Fruit fly (Drosophila melanogaster) whole organism, embryonic: ENCODE measurements around the gene CG43845.

ENCODE experiments used
- Ada2b ChIP-seq: fragments of 200-800 bp; sonication (Bioruptor generic); IDR thresholded peaks from 2 replicates; pipeline ENCODE4 v1.3.6; 2022; ENCODE audit warnings: missing biosample characterization, missing genetic modification characterization
- Aef1 ChIP-seq: fragments of 200-800 bp; sonication (Bioruptor generic); IDR thresholded peaks from 3 replicates; pipeline ENCODE4 v1.3.6; 2022; ENCODE audit warnings: missing biosample characterization, missing genetic modification characterization
- Asciz ChIP-seq: fragments of 200-800 bp; sonication (Bioruptor generic); optimal IDR thresholded peaks from 2 replicates; lab custom pipeline; 2017; ENCODE audit warnings: missing biosample characterization, mild to moderate bottlenecking, missing genetic modification characterization, missing genetic modification reagents
- Atf3 ChIP-seq: fragments of 200-800 bp; sonication (Bioruptor generic); optimal IDR thresholded peaks from 3 replicates; lab custom pipeline; 2016; ENCODE audit warnings: missing biosample characterization, missing genetic modification characterization
- CG1024 ChIP-seq: fragments of 200-800 bp; sonication (Bioruptor generic); IDR thresholded peaks from 2 replicates; pipeline ENCODE4 v1.3.6; 2022; ENCODE audit warnings: missing biosample characterization, missing genetic modification characterization
- CG10462 ChIP-seq: fragments of 200-800 bp; sonication (Bioruptor generic); optimal IDR thresholded peaks from 2 replicates; lab custom pipeline; 2016; ENCODE audit warnings: missing biosample characterization, missing genetic modification characterization
- CG11504 ChIP-seq: fragments of 200-800 bp; sonication (Bioruptor generic); optimal IDR thresholded peaks from 3 replicates; lab custom pipeline; 2019; ENCODE audit warnings: missing biosample characterization, mild to moderate bottlenecking, missing genetic modification characterization, moderate library complexity
- CG15073 ChIP-seq: fragments of 200-800 bp; sonication (Bioruptor generic); optimal IDR thresholded peaks from 2 replicates; lab custom pipeline; 2016; ENCODE audit warnings: missing biosample characterization, missing genetic modification characterization
- CG15479 ChIP-seq: fragments of 200-800 bp; sonication (Bioruptor generic); optimal IDR thresholded peaks from 3 replicates; lab custom pipeline; 2019; ENCODE audit warnings: missing biosample characterization, mild to moderate bottlenecking, missing genetic modification characterization, moderate library complexity
- CG17802 ChIP-seq: fragments of 200-800 bp; sonication (Bioruptor generic); optimal IDR thresholded peaks from 2 replicates; lab custom pipeline; 2018; ENCODE audit warnings: missing biosample characterization, mild to moderate bottlenecking, missing genetic modification characterization, moderate library complexity
- CG2199 ChIP-seq: fragments of 200-800 bp; sonication (Bioruptor generic); IDR thresholded peaks from 3 replicates; pipeline ENCODE4 v1.3.6; 2022; ENCODE audit warnings: missing biosample characterization, missing genetic modification characterization
- CG32767 ChIP-seq: fragments of 200-800 bp; sonication (Bioruptor generic); IDR thresholded peaks from 2 replicates; pipeline ENCODE4 v1.3.6; 2022; ENCODE audit warnings: missing biosample characterization, missing genetic modification characterization
- CG33557 ChIP-seq: fragments of 200-800 bp; sonication (Bioruptor generic); optimal IDR thresholded peaks from 2 replicates; lab custom pipeline; 2019; ENCODE audit warnings: missing biosample characterization, mild to moderate bottlenecking, missing genetic modification characterization, moderate library complexity
- CG4282 ChIP-seq: fragments of 200-800 bp; sonication (Bioruptor generic); optimal IDR thresholded peaks from 2 replicates; lab custom pipeline; 2016; ENCODE audit warnings: missing biosample characterization, missing genetic modification characterization
- CG4730 ChIP-seq: fragments of 200-800 bp; sonication (Bioruptor generic); IDR thresholded peaks from 2 replicates; pipeline ENCODE4 v1.3.6; 2022; ENCODE audit warnings: missing biosample characterization, missing genetic modification characterization
- CG4820 ChIP-seq: fragments of 200-800 bp; sonication (Bioruptor generic); optimal IDR thresholded peaks from 3 replicates; lab custom pipeline; 2016; ENCODE audit warnings: missing biosample characterization, missing genetic modification characterization
- CG5245 ChIP-seq: fragments of 200-800 bp; sonication (Bioruptor generic); optimal IDR thresholded peaks from 3 replicates; lab custom pipeline; 2016; ENCODE audit warnings: missing biosample characterization, missing genetic modification characterization
- CG7963 ChIP-seq: fragments of 200-800 bp; sonication (Bioruptor generic); IDR thresholded peaks from 3 replicates; pipeline ENCODE4 v1.3.6; 2022; ENCODE audit warnings: missing biosample characterization, missing genetic modification characterization; ENCODE audit not compliant: partially characterized antibody
- CG9215 ChIP-seq: fragments of 200-800 bp; sonication (Bioruptor generic); IDR thresholded peaks from 2 replicates; pipeline ENCODE4 v1.3.6; 2022; ENCODE audit warnings: missing biosample characterization, missing genetic modification characterization
- CG9609 ChIP-seq: fragments of 200-800 bp; sonication (Bioruptor generic); optimal IDR thresholded peaks from 3 replicates; lab custom pipeline; 2016; ENCODE audit warnings: missing biosample characterization, missing genetic modification characterization
- CG9932 ChIP-seq: fragments of 200-800 bp; sonication (Bioruptor generic); IDR thresholded peaks from 2 replicates; pipeline ENCODE4 v1.3.6; 2022; ENCODE audit warnings: missing biosample characterization, missing genetic modification characterization
- Chrac-16 ChIP-seq: fragments of 200-800 bp; sonication (Bioruptor generic); optimal IDR thresholded peaks from 3 replicates; lab custom pipeline; 2016; ENCODE audit warnings: missing biosample characterization, missing genetic modification characterization
- D19B ChIP-seq: fragments of 200-800 bp; sonication (Bioruptor generic); optimal IDR thresholded peaks from 2 replicates; lab custom pipeline; 2017; ENCODE audit warnings: missing biosample characterization, mild to moderate bottlenecking, missing genetic modification characterization
- Dip2 ChIP-seq: fragments of 200-800 bp; sonication (Bioruptor generic); IDR thresholded peaks from 2 replicates; pipeline ENCODE4 v1.3.6; 2022; ENCODE audit warnings: missing biosample characterization, missing genetic modification characterization
- Doc3 ChIP-seq: fragments of 200-800 bp; sonication (Bioruptor generic); IDR thresholded peaks from 3 replicates; pipeline ENCODE4 v1.3.6; 2022; ENCODE audit warnings: missing biosample characterization, missing genetic modification characterization; ENCODE audit not compliant: partially characterized antibody
- Drgx ChIP-seq: fragments of 200-800 bp; sonication (Bioruptor generic); IDR thresholded peaks from 2 replicates; pipeline ENCODE4 v1.3.6; 2022; ENCODE audit warnings: missing biosample characterization, missing genetic modification characterization
- Fer2 ChIP-seq: fragments of 200-800 bp; sonication (Bioruptor generic); optimal IDR thresholded peaks from 2 replicates; lab custom pipeline; 2018; ENCODE audit warnings: missing biosample characterization, mild to moderate bottlenecking, missing genetic modification characterization, moderate library complexity
- H2.0 ChIP-seq: fragments of 200-800 bp; sonication (Bioruptor generic); IDR thresholded peaks from 2 replicates; pipeline ENCODE4 v1.3.6; 2022; ENCODE audit warnings: missing biosample characterization, missing genetic modification characterization
- Med ChIP-seq: fragments of 200-800 bp; sonication (Bioruptor generic); peaks from one replicate; lab custom pipeline; 2016; ENCODE audit warnings: missing biosample characterization, missing genetic modification characterization, mild to moderate bottlenecking, inconsistent platforms, moderate library complexity
- NC2β ChIP-seq: fragments of 200-800 bp; sonication (Bioruptor generic); optimal IDR thresholded peaks from 2 replicates; lab custom pipeline; 2016; ENCODE audit warnings: missing biosample characterization, missing genetic modification characterization
- NfI ChIP-seq: fragments of 200-800 bp; sonication (Bioruptor generic); optimal IDR thresholded peaks from 3 replicates; lab custom pipeline; 2018; ENCODE audit warnings: missing biosample characterization, mild to moderate bottlenecking, missing genetic modification characterization, moderate library complexity
- Oaz ChIP-seq: fragments of 200-800 bp; sonication (Bioruptor generic); IDR thresholded peaks from 2 replicates; pipeline ENCODE4 v1.3.6; 2022; ENCODE audit warnings: missing biosample characterization, missing genetic modification characterization
- Oli ChIP-seq: fragments of 200-800 bp; sonication (Bioruptor generic); optimal IDR thresholded peaks from 2 replicates; lab custom pipeline; 2018; ENCODE audit warnings: missing biosample characterization, mild to moderate bottlenecking, missing genetic modification characterization, moderate library complexity
- Six4 ChIP-seq: fragments of 200-800 bp; sonication (Bioruptor generic); optimal IDR thresholded peaks from 2 replicates; lab custom pipeline; 2016; ENCODE audit warnings: missing biosample characterization, missing genetic modification characterization
- Sry-β ChIP-seq: fragments of 200-800 bp; sonication (Bioruptor generic); optimal IDR thresholded peaks from 2 replicates; lab custom pipeline; 2018; ENCODE audit warnings: missing biosample characterization, mild to moderate bottlenecking, missing genetic modification characterization, moderate library complexity
- ab ChIP-seq: fragments of 200-800 bp; sonication (Bioruptor generic); optimal IDR thresholded peaks from 2 replicates; lab custom pipeline; 2016; ENCODE audit warnings: missing biosample characterization, missing genetic modification characterization
- br ChIP-seq: fragments of >200 bp; optimal IDR thresholded peaks from 2 replicates; lab custom pipeline; 2017
- chinmo ChIP-seq: fragments of 200-800 bp; sonication (Bioruptor generic); IDR thresholded peaks from 4 replicates; pipeline ENCODE4 v1.3.6; 2022; ENCODE audit warnings: missing biosample characterization, missing genetic modification characterization; ENCODE audit not compliant: partially characterized antibody
- crc ChIP-seq: fragments of 200-800 bp; sonication (Bioruptor generic); optimal IDR thresholded peaks from 2 replicates; lab custom pipeline; 2016; ENCODE audit warnings: missing biosample characterization, missing genetic modification characterization
- dan ChIP-seq: fragments of 200-800 bp; sonication (Bioruptor generic); IDR thresholded peaks from 2 replicates; pipeline ENCODE4 v1.3.6; 2022; ENCODE audit warnings: missing biosample characterization, missing genetic modification characterization
- gsb ChIP-seq: fragments of 200-800 bp; sonication (Bioruptor generic); IDR thresholded peaks from 2 replicates; pipeline ENCODE4 v1.3.6; 2022; ENCODE audit warnings: missing biosample characterization, missing genetic modification characterization
- insv ChIP-seq, 2 experiments: fragments of 200-800 bp; sonication (Bioruptor generic); optimal IDR thresholded peaks; 3 replicates each; lab custom pipeline; 2016 to 2018; ENCODE audit warnings: missing biosample characterization in 2 of 2, missing genetic modification characterization in 2 of 2
- psq ChIP-seq: fragments of 200-800 bp; sonication (Bioruptor generic); optimal IDR thresholded peaks from 2 replicates; lab custom pipeline; 2017; ENCODE audit warnings: missing biosample characterization, missing genetic modification characterization
- sima ChIP-seq: fragments of 200-800 bp; sonication (Bioruptor generic); optimal IDR thresholded peaks from 2 replicates; lab custom pipeline; 2016; ENCODE audit warnings: missing biosample characterization, missing genetic modification characterization
- slbo ChIP-seq: fragments of 200-800 bp; sonication (Bioruptor generic); IDR thresholded peaks from 2 replicates; pipeline ENCODE4 v1.3.6; 2022; ENCODE audit warnings: missing biosample characterization, missing genetic modification characterization
- slp2 ChIP-seq: fragments of 200-800 bp; sonication (Bioruptor generic); optimal IDR thresholded peaks from 2 replicates; lab custom pipeline; 2016; ENCODE audit warnings: missing biosample characterization, missing genetic modification characterization
- tin ChIP-seq: fragments of 200-800 bp; sonication (Bioruptor generic); optimal IDR thresholded peaks from 3 replicates; lab custom pipeline; 2016; ENCODE audit warnings: missing biosample characterization, missing genetic modification characterization
- ttk ChIP-seq: fragments of 200-800 bp; sonication (Bioruptor generic); IDR thresholded peaks from 2 replicates; pipeline ENCODE4 v2.1.2; 2022; ENCODE audit warnings: missing biosample characterization, missing genetic modification characterization
- tup ChIP-seq: fragments of 200-800 bp; sonication (Bioruptor generic); optimal IDR thresholded peaks from 2 replicates; lab custom pipeline; 2016; ENCODE audit warnings: missing biosample characterization, mild to moderate bottlenecking, missing genetic modification characterization, moderate library complexity
- unc-4 ChIP-seq: fragments of 200-800 bp; sonication (Bioruptor generic); IDR thresholded peaks from 2 replicates; pipeline ENCODE4 v1.3.6; 2022; ENCODE audit warnings: missing biosample characterization, missing genetic modification characterization; ENCODE audit not compliant: partially characterized antibody
- wdn ChIP-seq: fragments of 200-800 bp; sonication (Bioruptor generic); IDR thresholded peaks from 2 replicates; pipeline ENCODE4 v1.3.6; 2022; ENCODE audit warnings: missing biosample characterization, missing genetic modification characterization

Gene CG43845

dm6 chr3R:5547464-5547943 is 24.6 kb upstream of the CG43845 start, which contains the start of gene CG2519 (continued):
- no peak for TF ChIP-seq CG33557 (GFP tag; lab: Kevin White, UChicago)
- no peak for TF ChIP-seq psq (GFP tag; lab: Kevin White, UChicago)
- TF ChIP-seq CG11504 (tag; lab: Kevin White, UChicago), result no peak
- TF ChIP-seq Fer2, result peak; percentile 27
- TF ChIP-seq CG17802, result no peak
- TF ChIP-seq Asciz (GFP tag; lab: Kevin White, UChicago), result no peak
- no peak for TF ChIP-seq NC2β (GFP tag; lab: Kevin White, UChicago)
- no peak for TF ChIP-seq br (lab: Kevin White, UChicago)
- TF ChIP-seq Ada2b, result peak; percentile 54; the same call in 1 of the 2 replicates
- peak; percentile 14 for TF ChIP-seq tup
- peak; percentile 35 for TF ChIP-seq CG15479 (GFP tag; lab: Kevin White, UChicago)
- TF ChIP-seq sima (GFP tag; lab: Kevin White, UChicago), result no peak
- peak; percentile 58 for TF ChIP-seq CG9609 (GFP tag; lab: Kevin White, UChicago)
- TF ChIP-seq crc (GFP tag; lab: Kevin White, UChicago), result peak; percentile 21
- peak; percentile 61 for TF ChIP-seq tin (GFP tag; lab: Kevin White, UChicago)
- TF ChIP-seq slbo, result peak; percentile 84
- TF ChIP-seq CG7963, result peak; percentile 89
- peak; percentile 57 for TF ChIP-seq slp2 (GFP tag; lab: Kevin White, UChicago)
- peak; percentile 15 for TF ChIP-seq CG10462 (GFP tag; lab: Kevin White, UChicago)
- TF ChIP-seq Drgx, result peak; percentile 4; the same call in 1 of the 2 replicates
- peak; percentile 52 for TF ChIP-seq H2.0
- no peak; the same call in 1 of the 2 replicates for TF ChIP-seq CG4730
- 0 out of 2 replicates have a peak, but pooled peaks have one; percentile 14 for TF ChIP-seq CG32767
- no peak; the same call in 1 of the 2 replicates for TF ChIP-seq CG1024 (GFP tag; lab: Robert Waterston, UW)
- TF ChIP-seq CG5245 (GFP tag; lab: Kevin White, UChicago), result peak; percentile 46
- no peak for TF ChIP-seq ab
- peak; percentile 45; the same call in 1 of the 3 replicates for TF ChIP-seq Aef1 (GFP tag; lab: Robert Waterston, UW)
- peak; percentile 77; the same call in 1 of the 2 replicates for TF ChIP-seq wdn (GFP tag; lab: Robert Waterston, UW)
- TF ChIP-seq Chrac-16 (GFP tag; lab: Kevin White, UChicago), result peak; percentile 49
- TF ChIP-seq CG2199 (GFP tag; lab: Robert Waterston, UW), result no peak; the same call in 2 of the 3 replicates
- TF ChIP-seq chinmo (GFP tag; lab: Robert Waterston, UW), result peak; percentile 91
- no peak for TF ChIP-seq Oaz (GFP tag; lab: Robert Waterston, UW)
- TF ChIP-seq Med (GFP tag; lab: Kevin White, UChicago), result peak; percentile 95
- no peak for TF ChIP-seq Oli (tag; lab: Kevin White, UChicago)
- no peak for TF ChIP-seq CG15073 (GFP tag; lab: Kevin White, UChicago)
- no peak for TF ChIP-seq Dip2 (GFP tag; lab: Robert Waterston, UW)
- TF ChIP-seq CG9932 (GFP tag; lab: Robert Waterston, UW), result peak; percentile 91
- TF ChIP-seq dan (GFP tag; lab: Robert Waterston, UW), result no peak
- TF ChIP-seq Doc3 (GFP tag; lab: Robert Waterston, UW), result peak; percentile 73
- TF ChIP-seq NfI (GFP tag; lab: Kevin White, UChicago), result no peak
- TF ChIP-seq unc-4, result peak; percentile 91
- no peak for TF ChIP-seq D19B (GFP tag; lab: Kevin White, UChicago)
- TF ChIP-seq Atf3 (GFP tag; lab: Kevin White, UChicago), result peak; percentile 41
- TF ChIP-seq CG4282 (GFP tag; lab: Kevin White, UChicago), result peak; percentile 48
- no peak for TF ChIP-seq CG9215 (GFP tag; lab: Robert Waterston, UW)
- TF ChIP-seq insv (GFP tag; optimal IDR thresholded peaks at IDR 0.05; lab: Kevin White, UChicago), result peak in 1 of 2 experiments; percentile 42
- TF ChIP-seq gsb (GFP tag; lab: Robert Waterston, UW), result peak; percentile 31; the same call in 1 of the 2 replicates
- peak; percentile 48; the same call in 1 of the 2 replicates for TF ChIP-seq ttk (GFP tag; lab: Robert Waterston, UW)
- TF ChIP-seq Sry-β (GFP tag; lab: Kevin White, UChicago), result peak; percentile 74
- TF ChIP-seq CG4820 (GFP tag; lab: Kevin White, UChicago), result peak; percentile 39
- TF ChIP-seq Six4, result peak; percentile 51
